Worm (Caenorhabditis elegans): Measurements from ENCODE around the gene nhr-263.
"Not testable (repeated sequence)": the region's sequence is repeated elsewhere in the genome, so short reads cannot be mapped to it uniquely, and the experiment has no call there.

DNA sequence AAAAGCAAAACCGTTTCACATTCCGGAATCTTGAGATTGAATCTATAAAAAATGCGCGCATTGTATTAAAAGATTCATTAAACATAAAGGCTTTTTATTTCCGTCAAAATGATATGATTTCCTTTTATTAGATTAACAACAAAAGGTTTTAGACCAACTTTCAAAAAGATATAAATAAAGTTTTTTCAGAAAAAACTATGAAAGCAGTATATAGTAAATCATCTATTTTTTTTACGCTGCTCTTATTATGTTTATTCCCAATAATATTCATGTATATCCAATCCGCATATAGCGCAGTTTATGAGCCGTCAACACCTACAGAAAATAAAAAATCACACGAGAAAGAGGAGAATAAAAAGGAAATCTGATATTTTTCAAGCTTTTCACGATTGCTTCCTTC is 37.3 kb downstream of the nhr-263 start, which contains the start of gene F07G11.2:
- TF ChIP-seq elt-1 (tag; optimal IDR thresholded peaks at IDR 0.05); blmp-1 (tag; optimal IDR thresholded peaks at IDR 0.05; ENCODE audit: insufficient read depth); lin-11 (tag; optimal IDR thresholded peaks at IDR 0.05); elt-3 (tag; optimal IDR thresholded peaks at IDR 0.05); ceh-82 (tag; optimal IDR thresholded peaks at IDR 0.05); dmd-4 (tag; optimal IDR thresholded peaks at IDR 0.05); ceh-16 (tag; optimal IDR thresholded peaks at IDR 0.05); R02D3.7 (tag; optimal IDR thresholded peaks at IDR 0.05); sma-3 (GFP tag; optimal IDR thresholded peaks at IDR 0.05); crh-2 (tag; optimal IDR thresholded peaks at IDR 0.05); ama-1 (optimal IDR thresholded peaks at IDR 0.05): not testable (repeated sequence)
